Fruit fly (Drosophila melanogaster) whole organism, pupa: ENCODE data around the gene CG1116.

Experiments used
- CG10348 ChIP-seq: fragments of 200-800 bp; sonication (Bioruptor generic); IDR thresholded peaks from 2 replicates; pipeline ENCODE4 v1.3.6; 2022; ENCODE audit warnings: missing biosample characterization, missing genetic modification characterization
- CG12605 ChIP-seq: fragments of 200-800 bp; sonication (Bioruptor generic); IDR thresholded peaks from 2 replicates; pipeline ENCODE4 v1.3.6; 2022; ENCODE audit warnings: missing biosample characterization, missing genetic modification characterization
- CG13204 ChIP-seq: fragments of 200-800 bp; sonication (Bioruptor generic); optimal IDR thresholded peaks from 2 replicates; lab custom pipeline; 2018; ENCODE audit warnings: missing biosample characterization, mild to moderate bottlenecking, missing genetic modification characterization, moderate library complexity
- CG14655 ChIP-seq: fragments of 200-800 bp; sonication (Bioruptor generic); optimal IDR thresholded peaks from 3 replicates; lab custom pipeline; 2017; ENCODE audit warnings: mild to moderate bottlenecking, missing biosample characterization, missing genetic modification reagents, missing genetic modification characterization
- CG15710 ChIP-seq: fragments of 200-800 bp; sonication (Bioruptor generic); optimal IDR thresholded peaks from 2 replicates; lab custom pipeline; 2018; ENCODE audit warnings: missing biosample characterization, mild to moderate bottlenecking, missing genetic modification characterization, moderate library complexity
- CG17806 ChIP-seq: fragments of 200-800 bp; sonication (Bioruptor generic); optimal IDR thresholded peaks from 2 replicates; lab custom pipeline; 2018; ENCODE audit warnings: missing biosample characterization, mild to moderate bottlenecking, missing genetic modification characterization, moderate library complexity
- CG32121 ChIP-seq: fragments of 200-800 bp; sonication (Bioruptor generic); IDR thresholded peaks from 2 replicates; pipeline ENCODE4 v1.3.6; 2022; ENCODE audit warnings: missing biosample characterization, missing genetic modification characterization
- CG34367 ChIP-seq: fragments of 200-800 bp; sonication (Bioruptor generic); optimal IDR thresholded peaks from 2 replicates; lab custom pipeline; 2018; ENCODE audit warnings: missing biosample characterization, mild to moderate bottlenecking, missing genetic modification characterization
- CG4496 ChIP-seq: fragments of 200-800 bp; sonication (Bioruptor generic); IDR thresholded peaks from 3 replicates; pipeline ENCODE4 v1.3.6; 2022; ENCODE audit warnings: missing biosample characterization, missing genetic modification characterization
- CG8159 ChIP-seq: fragments of 200-800 bp; sonication (Bioruptor generic); optimal IDR thresholded peaks from 3 replicates; lab custom pipeline; 2018; ENCODE audit warnings: missing biosample characterization, mild to moderate bottlenecking, missing genetic modification characterization, moderate library complexity
- CG8301 ChIP-seq: fragments of 200-800 bp; sonication (Bioruptor generic); optimal IDR thresholded peaks from 2 replicates; lab custom pipeline; 2018; ENCODE audit warnings: missing biosample characterization, mild to moderate bottlenecking, missing genetic modification characterization
- CG9948 ChIP-seq: fragments of 200-800 bp; sonication (Bioruptor generic); optimal IDR thresholded peaks from 2 replicates; lab custom pipeline; 2018; ENCODE audit warnings: missing biosample characterization, mild to moderate bottlenecking, missing genetic modification characterization, moderate library complexity
- D1 ChIP-seq: fragments of 200-800 bp; sonication (Bioruptor generic); optimal IDR thresholded peaks from 2 replicates; lab custom pipeline; 2018; ENCODE audit warnings: missing biosample characterization, mild to moderate bottlenecking, missing genetic modification characterization, moderate library complexity
- EcR ChIP-seq: fragments of 200-800 bp; sonication (Bioruptor generic); optimal IDR thresholded peaks from 3 replicates; lab custom pipeline; 2019; ENCODE audit warnings: missing biosample characterization, missing genetic modification characterization, mild to moderate bottlenecking, moderate library complexity, missing genetic modification reagents
- Ets98B ChIP-seq: fragments of 200-800 bp; sonication (Bioruptor generic); IDR thresholded peaks from 2 replicates; pipeline ENCODE4 v1.3.6; 2022; ENCODE audit warnings: missing biosample characterization, missing genetic modification characterization
- Pif1A ChIP-seq: fragments of 200-800 bp; sonication (Bioruptor generic); optimal IDR thresholded peaks from 3 replicates; lab custom pipeline; 2016; ENCODE audit warnings: missing biosample characterization, missing genetic modification characterization
- Pif1B ChIP-seq: fragments of 200-800 bp; sonication (Bioruptor generic); optimal IDR thresholded peaks from 3 replicates; lab custom pipeline; 2016; ENCODE audit warnings: missing biosample characterization, missing genetic modification characterization
- Snoo ChIP-seq: fragments of 200-800 bp; sonication (Bioruptor generic); optimal IDR thresholded peaks from 3 replicates; lab custom pipeline; 2017; ENCODE audit warnings: missing biosample characterization, mild to moderate bottlenecking, missing genetic modification characterization, inconsistent platforms
- fd96Ca ChIP-seq: fragments of 200-800 bp; sonication (Bioruptor generic); IDR thresholded peaks from 3 replicates; pipeline ENCODE4 v1.3.6; 2022; ENCODE audit warnings: missing biosample characterization, missing genetic modification characterization
- gl ChIP-seq: fragments of 200-800 bp; sonication (Bioruptor generic); optimal IDR thresholded peaks from 2 replicates; lab custom pipeline; 2018; ENCODE audit warnings: missing biosample characterization, mild to moderate bottlenecking, missing genetic modification characterization
- rn ChIP-seq: fragments of 200-800 bp; sonication (Bioruptor generic); IDR thresholded peaks from 2 replicates; pipeline ENCODE4 v1.3.6; 2022; ENCODE audit warnings: missing biosample characterization, missing genetic modification characterization

CG1116 gene

dm6 chr3R:5246950-5247349 lies 27.5 kb downstream of the CG1116 start:
- TF ChIP-seq CG13204 (peak; percentile 2), EcR (GFP tag; lab: Kevin White, UChicago) (peak; percentile 85), CG34367 (no peak)
- TF ChIP-seq, all 21 proteins: peak for 2

- TF ChIP-seq CG14655 (GFP tag; lab: Kevin White, UChicago) (no peak), CG15710 (tag; lab: Kevin White, UChicago) (no peak), Ets98B (no peak), gl (tag; lab: Kevin White, UChicago) (no peak), CG17806 (tag; lab: Kevin White, UChicago) (no peak), D1 (no peak), EcR (GFP tag; lab: Kevin White, UChicago) (no peak), CG4496 (GFP tag; lab: Robert Waterston, UW) (no peak), Pif1B (no peak)
These were observed 29.9 kb downstream of the CG1116 start for dm6 chr3R:5249308-5249707.

- TF ChIP-seq fd96Ca (GFP tag; lab: Robert Waterston, UW), result peak; percentile 70; the same call in 2 of the 3 replicates
- no peak for TF ChIP-seq gl (tag; lab: Kevin White, UChicago)
- peak; percentile 26 for TF ChIP-seq Snoo
- peak; percentile 57 for TF ChIP-seq CG9948 (tag; lab: Kevin White, UChicago)
- peak; percentile 55 for TF ChIP-seq CG34367
- TF ChIP-seq CG10348 (GFP tag; lab: Robert Waterston, UW), result no peak
- no peak for TF ChIP-seq CG12605 (GFP tag; lab: Robert Waterston, UW)
- peak; percentile 81 for TF ChIP-seq CG4496 (GFP tag; lab: Robert Waterston, UW)
- peak; percentile 66 for TF ChIP-seq CG17806 (tag; lab: Kevin White, UChicago)
- TF ChIP-seq CG8301 (tag; lab: Kevin White, UChicago), result peak; percentile 67
- TF ChIP-seq D1, result no peak
- peak; percentile 64 for TF ChIP-seq EcR (GFP tag; lab: Kevin White, UChicago)
- no peak for TF ChIP-seq rn (GFP tag; lab: Robert Waterston, UW)
- TF ChIP-seq Ets98B, result peak; percentile 76
- TF ChIP-seq Pif1A, result peak; percentile 78
- peak; percentile 53 for TF ChIP-seq CG15710 (tag; lab: Kevin White, UChicago)
- peak; percentile 74 for TF ChIP-seq CG14655 (GFP tag; lab: Kevin White, UChicago)
- TF ChIP-seq Pif1B, result peak; percentile 69
- no peak for TF ChIP-seq CG13204
- peak; percentile 28 for TF ChIP-seq CG8159 (tag; lab: Kevin White, UChicago)
- peak; percentile 52 for TF ChIP-seq CG32121 (GFP tag; lab: Robert Waterston, UW)
These were observed 31.2 kb downstream of the CG1116 start for dm6 chr3R:5250530-5251242.

- no peak for TF ChIP-seq CG14655 (GFP tag; lab: Kevin White, UChicago)
- TF ChIP-seq CG4496 (GFP tag; lab: Robert Waterston, UW), result peak; percentile 57
- TF ChIP-seq CG10348 (GFP tag; lab: Robert Waterston, UW), result no peak
- TF ChIP-seq Pif1B, result no peak
- no peak for TF ChIP-seq Pif1A
- peak; percentile 26; the same call in 1 of the 2 replicates for TF ChIP-seq CG32121 (GFP tag; lab: Robert Waterston, UW)
- TF ChIP-seq CG34367, result no peak
- peak; percentile 30 for TF ChIP-seq CG13204
- no peak for TF ChIP-seq gl (tag; lab: Kevin White, UChicago)
- TF ChIP-seq CG12605 (GFP tag; lab: Robert Waterston, UW), result peak; percentile 39; the same call in 1 of the 2 replicates
- no peak for TF ChIP-seq CG15710 (tag; lab: Kevin White, UChicago)
- TF ChIP-seq CG9948 (tag; lab: Kevin White, UChicago), result no peak
- peak; percentile 30; the same call in 1 of the 2 replicates for TF ChIP-seq Ets98B
- TF ChIP-seq CG8159 (tag; lab: Kevin White, UChicago), result peak; percentile 29
- TF ChIP-seq fd96Ca (GFP tag; lab: Robert Waterston, UW), result no peak
- no peak for TF ChIP-seq Snoo
- TF ChIP-seq CG8301 (tag; lab: Kevin White, UChicago), result no peak
- no peak for TF ChIP-seq rn (GFP tag; lab: Robert Waterston, UW)
- no peak for TF ChIP-seq CG17806 (tag; lab: Kevin White, UChicago)
- TF ChIP-seq D1, result no peak
- TF ChIP-seq EcR (GFP tag; lab: Kevin White, UChicago), result peak; percentile 26
- TF ChIP-seq, all 21 proteins: peak for 7
These were observed 31.9 kb downstream of the CG1116 start, which contains the start of gene CtsF for dm6 chr3R:5251243-5251865. Gene CtsF, minus strand, starts transcription at chr3R:5251745.

- TF ChIP-seq CG15710 (tag; lab: Kevin White, UChicago) (no peak), Ets98B (no peak), CG8301 (tag; lab: Kevin White, UChicago) (no peak), gl (tag; lab: Kevin White, UChicago) (no peak), Pif1A (no peak), CG13204 (no peak), CG8159 (tag; lab: Kevin White, UChicago) (no peak), D1 (no peak), Snoo (no peak)
- TF ChIP-seq, all 21 proteins: peak for 0
These were observed 33.4 kb downstream of the CG1116 start, which contains the start of gene CG1113 for dm6 chr3R:5252853-5253252. Gene CG1113, plus strand, starts transcription at chr3R:5253153.
